Worm (Caenorhabditis elegans) whole organism, L4 larva: ENCODE results near the gene ins-17.
A peak's percentile ranks its signal among the peaks of the same experiment; 100 is the strongest.

Source experiments
- F10B5.3 ChIP-seq: sonication (generic microtip); optimal IDR thresholded peaks from 2 replicates; lab custom pipeline; 2016; ENCODE audit warnings: mild to moderate bottlenecking, missing genetic modification characterization, missing compliant biosample characterization
- F44E2.7 ChIP-seq: fragments of 200-800 bp; sonication (Bioruptor generic); IDR thresholded peaks from 2 replicates; pipeline ENCODE4 v2.1.2; 2022; ENCODE audit warnings: missing genetic modification characterization, missing compliant biosample characterization
- F49E8.2 ChIP-seq: sonication (generic microtip); optimal IDR thresholded peaks from 2 replicates; lab custom pipeline; 2016; ENCODE audit warnings: missing compliant biosample characterization, mild to moderate bottlenecking, missing genetic modification characterization, borderline replicate concordance
- R02D3.7 ChIP-seq: fragments of 150-350 bp; sonication (generic microtip); optimal IDR thresholded peaks from 3 replicates; lab custom pipeline; 2014; ENCODE audit warnings: missing biosample characterization, missing genetic modification characterization
- T20F7.1 ChIP-seq: fragments of 200-800 bp; sonication (Bioruptor generic); optimal IDR thresholded peaks from 2 replicates; lab custom pipeline; 2018; ENCODE audit warnings: mild to moderate bottlenecking, missing genetic modification characterization, missing compliant biosample characterization
- Y105C5A.15 ChIP-seq: fragments of 200-800 bp; sonication (Bioruptor generic); IDR thresholded peaks from 2 replicates; pipeline ENCODE4 v1.3.6; 2022; ENCODE audit warnings: missing genetic modification characterization, missing compliant biosample characterization
- Y5F2A.4 ChIP-seq: fragments of 200-800 bp; sonication (Bioruptor generic); optimal IDR thresholded peaks from 2 replicates; lab custom pipeline; 2018; ENCODE audit warnings: mild to moderate bottlenecking, missing genetic modification characterization, missing compliant biosample characterization
- aha-1 ChIP-seq: fragments of 150-350 bp; peaks from one replicate; lab custom pipeline; 2014; ENCODE audit warnings: missing biosample characterization, missing genetic modification characterization
- cey-2 ChIP-seq: sonication (generic microtip); optimal IDR thresholded peaks from 3 replicates; lab custom pipeline; 2017; ENCODE audit warnings: missing genetic modification characterization, mild to moderate bottlenecking, missing compliant biosample characterization, antibody characterized with exemption, borderline replicate concordance; ENCODE audit not compliant: insufficient read depth
- daf-16 ChIP-seq, 3 experiments: sonication (generic microtip); optimal IDR thresholded peaks; 2 replicates each; lab custom pipeline; 2016 to 2017; ENCODE audit warnings: missing genetic modification characterization in 3 of 3, missing genetic modification reagents in 3 of 3, mild to moderate bottlenecking in 2 of 3, missing compliant biosample characterization in 2 of 3, missing biosample characterization in 1 of 3, moderate library complexity in 1 of 3
- dmd-6 ChIP-seq: fragments of 200-800 bp; sonication (Bioruptor generic); IDR thresholded peaks from 2 replicates; pipeline ENCODE4 v1.3.6; 2022; ENCODE audit warnings: missing genetic modification reagents, missing genetic modification characterization, missing compliant biosample characterization
- dpl-1 ChIP-seq: fragments of 150-350 bp; optimal IDR thresholded peaks from 2 replicates; lab custom pipeline; 2014; ENCODE audit warnings: missing biosample characterization, missing genetic modification reagents, missing genetic modification characterization
- duxl-1 ChIP-seq: sonication (generic microtip); optimal IDR thresholded peaks from 2 replicates; lab custom pipeline; 2016; ENCODE audit warnings: mild to moderate bottlenecking, missing genetic modification characterization, moderate library complexity, missing compliant biosample characterization; ENCODE audit not compliant: poor library complexity
- dve-1 ChIP-seq: sonication (generic microtip); optimal IDR thresholded peaks from 2 replicates; lab custom pipeline; 2017; ENCODE audit warnings: antibody characterized with exemption, mild to moderate bottlenecking, missing genetic modification characterization, missing compliant biosample characterization; ENCODE audit not compliant: insufficient read depth
- egl-27 ChIP-seq: sonication (generic microtip); optimal IDR thresholded peaks from 3 replicates; lab custom pipeline; 2017; ENCODE audit warnings: missing biosample characterization, missing genetic modification reagents, missing genetic modification characterization
- hlh-11 ChIP-seq: fragments of 200-800 bp; sonication (Bioruptor generic); optimal IDR thresholded peaks from 2 replicates; lab custom pipeline; 2018; ENCODE audit warnings: mild to moderate bottlenecking, missing genetic modification characterization, missing compliant biosample characterization
- hlh-30 ChIP-seq: sonication (generic microtip); optimal IDR thresholded peaks from 2 replicates; lab custom pipeline; 2017; ENCODE audit warnings: antibody characterized with exemption, mild to moderate bottlenecking, missing genetic modification characterization, missing compliant biosample characterization; ENCODE audit not compliant: insufficient read depth
- hmg-1.1 ChIP-seq: fragments of 200-800 bp; sonication (Bioruptor generic); IDR thresholded peaks from 2 replicates; pipeline ENCODE4 v1.3.6; 2022; ENCODE audit warnings: missing genetic modification reagents, missing genetic modification characterization, missing compliant biosample characterization
- lin-1 ChIP-seq: fragments of 200-800 bp; sonication (Bioruptor generic); IDR thresholded peaks from 2 replicates; pipeline ENCODE4 v1.3.6; 2022; ENCODE audit warnings: missing genetic modification reagents, missing genetic modification characterization, missing compliant biosample characterization
- lin-38 ChIP-seq: fragments of 200-800 bp; sonication (Bioruptor generic); IDR thresholded peaks from 2 replicates; pipeline ENCODE4 v1.3.6; 2022; ENCODE audit warnings: missing genetic modification reagents, missing genetic modification characterization, missing compliant biosample characterization
- lir-3 ChIP-seq: sonication (generic microtip); optimal IDR thresholded peaks from 2 replicates; lab custom pipeline; 2016; ENCODE audit warnings: mild to moderate bottlenecking, missing genetic modification characterization, missing compliant biosample characterization
- lsy-2 ChIP-seq, 2 experiments: fragments of 150-350 bp in 1 of 2; sonication (generic microtip) in 1 of 2; optimal IDR thresholded peaks; 2 replicates each; lab custom pipeline; 2014 to 2017; ENCODE audit warnings: missing biosample characterization in 2 of 2, missing genetic modification characterization in 2 of 2
- mdl-1 ChIP-seq, 2 experiments: fragments of 150-350 bp in 1 of 2; sonication (generic microtip) in 1 of 2; optimal IDR thresholded peaks; 2 replicates each; lab custom pipeline; 2014 to 2017; ENCODE audit warnings: missing biosample characterization in 2 of 2, missing genetic modification characterization in 2 of 2
- mep-1 ChIP-seq: fragments of 150-350 bp; sonication (generic microtip); optimal IDR thresholded peaks from 3 replicates; lab custom pipeline; 2014; ENCODE audit warnings: missing biosample characterization, missing genetic modification characterization
- mxl-3 ChIP-seq: fragments of 200-800 bp; sonication (Bioruptor generic); optimal IDR thresholded peaks from 2 replicates; lab custom pipeline; 2018; ENCODE audit warnings: mild to moderate bottlenecking, missing genetic modification characterization, missing compliant biosample characterization
- nhr-102 ChIP-seq: sonication (generic microtip); optimal IDR thresholded peaks from 2 replicates; lab custom pipeline; 2016; ENCODE audit warnings: mild to moderate bottlenecking, missing genetic modification characterization, moderate library complexity, missing compliant biosample characterization
- nhr-237 ChIP-seq: sonication (generic microtip); optimal IDR thresholded peaks from 2 replicates; lab custom pipeline; 2017; ENCODE audit warnings: missing biosample characterization, missing genetic modification characterization
- nhr-25 ChIP-seq: sonication (generic microtip); optimal IDR thresholded peaks from 2 replicates; lab custom pipeline; 2017; ENCODE audit warnings: missing genetic modification characterization, mild to moderate bottlenecking, missing compliant biosample characterization, antibody characterized with exemption, moderate library complexity, borderline replicate concordance; ENCODE audit not compliant: insufficient read depth
- nhr-28 ChIP-seq: fragments of 150-350 bp; optimal IDR thresholded peaks from 2 replicates; lab custom pipeline; 2014; ENCODE audit warnings: missing biosample characterization, missing genetic modification characterization
- nhr-48 ChIP-seq: sonication (generic microtip); optimal IDR thresholded peaks from 2 replicates; lab custom pipeline; 2016; ENCODE audit warnings: mild to moderate bottlenecking, missing genetic modification characterization, missing compliant biosample characterization
- nhr-77 ChIP-seq: fragments of 150-350 bp; optimal IDR thresholded peaks from 2 replicates; lab custom pipeline; 2014; ENCODE audit warnings: missing biosample characterization, missing genetic modification characterization
- pqm-1 ChIP-seq: sonication (generic microtip); optimal IDR thresholded peaks from 2 replicates; lab custom pipeline; 2017; ENCODE audit warnings: missing biosample characterization, missing genetic modification characterization
- rbr-2 ChIP-seq: sonication (generic microtip); optimal IDR thresholded peaks from 2 replicates; lab custom pipeline; 2016; ENCODE audit warnings: missing genotype, missing genetic modification characterization, missing compliant biosample characterization
- sdz-12 ChIP-seq: fragments of 200-800 bp; sonication (Bioruptor generic); optimal IDR thresholded peaks from 2 replicates; lab custom pipeline; 2018; ENCODE audit warnings: mild to moderate bottlenecking, missing genetic modification characterization, missing compliant biosample characterization
- spr-3 ChIP-seq: fragments of 200-800 bp; sonication (Bioruptor generic); optimal IDR thresholded peaks from 2 replicates; lab custom pipeline; 2018; ENCODE audit warnings: mild to moderate bottlenecking, missing genetic modification characterization, missing compliant biosample characterization
- tra-1 ChIP-seq: fragments of 200-800 bp; sonication (Bioruptor generic); IDR thresholded peaks from 2 replicates; pipeline ENCODE4 v1.3.6; 2022; ENCODE audit warnings: missing genetic modification reagents, missing genetic modification characterization, missing compliant biosample characterization
- zag-1 ChIP-seq: fragments of 150-350 bp; optimal IDR thresholded peaks from 2 replicates; lab custom pipeline; 2014; ENCODE audit warnings: missing biosample characterization, missing genetic modification characterization
- zip-11 ChIP-seq: fragments of 200-800 bp; sonication (Bioruptor generic); IDR thresholded peaks from 2 replicates; pipeline ENCODE4 v1.3.6; 2022; ENCODE audit warnings: missing genetic modification characterization, missing compliant biosample characterization
- zip-2 ChIP-seq: fragments of 150-350 bp; optimal IDR thresholded peaks from 2 replicates; lab custom pipeline; 2014; ENCODE audit warnings: missing biosample characterization, missing genetic modification characterization

ins-17 gene

DNA sequence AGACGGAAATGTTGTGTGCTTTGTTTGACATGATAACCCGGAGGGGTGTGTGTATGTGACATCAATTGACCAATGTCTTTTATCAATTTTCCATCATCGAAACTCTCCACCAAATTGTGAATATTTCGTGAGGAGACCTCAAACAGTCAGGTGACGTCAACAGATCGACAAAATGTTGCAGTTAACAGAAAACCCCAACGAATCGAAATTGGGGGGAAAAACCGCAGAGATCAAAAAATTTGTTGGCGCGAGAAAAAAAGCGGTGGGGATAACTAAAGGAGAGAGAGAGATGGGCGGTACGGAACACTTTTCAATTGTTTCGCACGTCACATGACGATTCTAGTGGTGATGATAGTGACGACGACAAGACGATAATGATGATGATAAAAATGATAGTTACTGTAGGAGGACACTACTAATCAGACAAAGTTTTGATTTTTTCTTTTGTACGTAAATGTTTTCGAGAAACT, 17.2 kb upstream of the ins-17 start:
- TF ChIP-seq lin-38 (GFP tag; lab: Robert Waterston, UW): no peak; the same call in none of the 2 replicates
- TF ChIP-seq lsy-2 (tag; optimal IDR thresholded peaks at IDR 0.05; lab: Kevin White, UChicago): peak in 1 of 2 experiments; percentile 73
- TF ChIP-seq nhr-48 (tag; lab: Kevin White, UChicago): peak; percentile 77
- TF ChIP-seq cey-2 (tag; lab: Kevin White, UChicago): peak; percentile 78
- TF ChIP-seq Y105C5A.15 (GFP tag; lab: Robert Waterston, UW): 0 out of 2 replicates have a peak, but pooled peaks have one; percentile 39
- peak; percentile 67 for TF ChIP-seq mep-1
- peak; percentile 58 for TF ChIP-seq pqm-1 (tag; lab: Kevin White, UChicago)
- peak; percentile 47; the same call in 1 of the 2 replicates for TF ChIP-seq tra-1 (GFP tag; lab: Robert Waterston, UW)
- TF ChIP-seq rbr-2 (tag; lab: Kevin White, UChicago): peak; percentile 16
- no peak for TF ChIP-seq R02D3.7 (tag; lab: Kevin White, UChicago)
- TF ChIP-seq lir-3 (tag; lab: Kevin White, UChicago): no peak
- no peak for TF ChIP-seq F44E2.7 (GFP tag; lab: Robert Waterston, UW)
- TF ChIP-seq nhr-77: peak; percentile 59
- TF ChIP-seq egl-27 (tag; lab: Kevin White, UChicago): no peak
- TF ChIP-seq nhr-102 (tag; lab: Kevin White, UChicago): peak; percentile 37
- peak; percentile 3 to 78 for TF ChIP-seq mdl-1 (tag; optimal IDR thresholded peaks at IDR 0.05; lab: Kevin White, UChicago)
- peak; percentile 92 for TF ChIP-seq aha-1
- TF ChIP-seq F10B5.3 (tag; lab: Kevin White, UChicago): no peak
- TF ChIP-seq zip-11 (GFP tag; lab: Robert Waterston, UW): no peak
- TF ChIP-seq sdz-12 (GFP tag; lab: Kevin White, UChicago): no peak
- TF ChIP-seq lin-1 (GFP tag; lab: Robert Waterston, UW): no peak
- peak; percentile 22 for TF ChIP-seq zip-2
- peak; percentile 88 for TF ChIP-seq dve-1
- no peak for TF ChIP-seq Y5F2A.4 (GFP tag; lab: Kevin White, UChicago)
- peak; percentile 82 for TF ChIP-seq dmd-6 (GFP tag; lab: Robert Waterston, UW)
- TF ChIP-seq T20F7.1 (GFP tag; lab: Kevin White, UChicago): peak; percentile 1
- TF ChIP-seq F49E8.2 (tag; lab: Kevin White, UChicago): no peak
- TF ChIP-seq hlh-11 (tag; lab: Kevin White, UChicago): peak; percentile 90
- TF ChIP-seq mxl-3 (GFP tag; lab: Kevin White, UChicago): peak; percentile 77
- peak; percentile 37 for TF ChIP-seq dpl-1 (GFP tag; lab: Kevin White, UChicago)
- no peak for TF ChIP-seq nhr-237 (tag; lab: Kevin White, UChicago)
- TF ChIP-seq daf-16 (GFP tag; optimal IDR thresholded peaks at IDR 0.05; lab: Kevin White, UChicago): no peak
- TF ChIP-seq daf-16 (tag; optimal IDR thresholded peaks at IDR 0.05; lab: Kevin White, UChicago): peak; percentile 67
- TF ChIP-seq nhr-25 (tag; lab: Kevin White, UChicago): no peak
- TF ChIP-seq hlh-30 (tag; lab: Kevin White, UChicago): peak; percentile 87
- peak; percentile 79 for TF ChIP-seq nhr-28 (tag; lab: Kevin White, UChicago)
- TF ChIP-seq hmg-1.1: no peak

DNA sequence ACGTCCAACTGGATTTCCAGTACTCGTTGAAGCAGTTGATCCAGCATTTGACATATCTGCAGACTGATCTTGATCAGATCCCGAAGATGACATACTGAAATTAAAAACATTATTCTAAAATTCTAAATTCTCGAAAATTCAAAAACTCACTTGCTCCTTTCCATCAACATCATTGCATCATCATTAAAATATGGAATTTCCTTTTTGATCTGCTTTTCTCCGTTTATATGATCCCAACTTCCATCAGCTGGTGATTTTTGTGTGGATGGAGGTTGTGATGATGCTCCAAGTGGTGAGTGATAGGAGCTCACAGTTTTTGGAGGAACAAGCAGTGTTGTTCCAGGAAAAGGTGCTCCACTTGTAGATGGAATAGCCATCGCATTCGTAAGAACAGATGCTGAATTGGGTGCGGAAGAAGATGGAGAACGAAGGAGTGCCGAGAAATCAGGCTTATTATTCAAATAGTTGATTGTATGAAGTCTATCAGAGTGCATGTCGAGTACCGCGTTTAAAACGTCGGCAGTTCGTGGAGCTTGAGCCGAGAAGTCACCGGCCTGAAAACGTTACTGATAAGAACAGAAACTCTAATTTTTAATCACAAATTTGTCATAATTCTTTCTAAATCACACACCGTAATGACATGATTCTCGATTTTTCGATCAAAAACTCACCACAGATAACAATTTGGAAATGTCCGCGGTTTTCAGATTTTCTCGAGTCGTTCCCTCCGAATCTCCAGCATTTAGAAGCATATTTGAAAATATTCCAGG, 15.8 kb upstream of the ins-17 start:
- TF ChIP-seq nhr-77: peak; percentile 41
- no peak for TF ChIP-seq T20F7.1 (GFP tag; lab: Kevin White, UChicago)
- no peak for TF ChIP-seq Y105C5A.15 (GFP tag; lab: Robert Waterston, UW)
- TF ChIP-seq duxl-1: no peak
- peak; percentile 50 for TF ChIP-seq hlh-11 (tag; lab: Kevin White, UChicago)
- TF ChIP-seq mep-1: peak; percentile 1
- peak; percentile 52 for TF ChIP-seq nhr-28 (tag; lab: Kevin White, UChicago)
- no peak for TF ChIP-seq daf-16 (GFP tag; optimal IDR thresholded peaks at IDR 0.05; lab: Kevin White, UChicago)
- peak; percentile 39 for TF ChIP-seq daf-16 (tag; optimal IDR thresholded peaks at IDR 0.05; lab: Kevin White, UChicago)
- TF ChIP-seq zag-1 (tag; lab: Kevin White, UChicago): no peak
- peak; percentile 33 for TF ChIP-seq pqm-1 (tag; lab: Kevin White, UChicago)
- TF ChIP-seq nhr-48 (tag; lab: Kevin White, UChicago): peak; percentile 4
- TF ChIP-seq dve-1: peak; percentile 37
- TF ChIP-seq dmd-6 (GFP tag; lab: Robert Waterston, UW): peak; percentile 68
- no peak for TF ChIP-seq spr-3 (GFP tag; lab: Kevin White, UChicago)
- TF ChIP-seq hlh-30 (tag; lab: Kevin White, UChicago): peak; percentile 8
- TF ChIP-seq egl-27 (tag; lab: Kevin White, UChicago): no peak
- no peak for TF ChIP-seq rbr-2 (tag; lab: Kevin White, UChicago)
